Fruit fly (Drosophila melanogaster): ENCODE results near the gene 5PtaseI.

The 5PtaseI gene

dm6 chr3R:25009745-25010446 is 35.1 kb downstream of the 5PtaseI start:
- TF ChIP-seq CG1647 (GFP tag; optimal IDR thresholded peaks at IDR 0.05) (no peak), tna (GFP tag; IDR thresholded peaks at IDR 0.05; ENCODE audit: partially characterized antibody) (no peak), dan (GFP tag; IDR thresholded peaks at IDR 0.05) (no peak), Awh (GFP tag; IDR thresholded peaks at IDR 0.05) (no peak), Gsc (GFP tag; IDR thresholded peaks at IDR 0.05) (no peak), pb (GFP tag; optimal IDR thresholded peaks at IDR 0.05) (no peak), vnd (GFP tag; IDR thresholded peaks at IDR 0.05; ENCODE audit: partially characterized antibody) (no peak), nerfin-1 (tag; optimal IDR thresholded peaks at IDR 0.05) (no peak), Sry-β (GFP tag; optimal IDR thresholded peaks at IDR 0.05) (no peak), vvl (GFP tag; IDR thresholded peaks at IDR 0.05) (0 out of 2 replicates have a peak, but pooled peaks have one; percentile 27), CG4730 (GFP tag; IDR thresholded peaks at IDR 0.05) (no peak), trem (tag; optimal IDR thresholded peaks at IDR 0.05) (no peak), CG32767 (GFP tag; IDR thresholded peaks at IDR 0.05) (no peak), HLH3B (GFP tag; IDR thresholded peaks at IDR 0.05) (no peak), CG1603 (tag; optimal IDR thresholded peaks at IDR 0.05) (peak; percentile 27), sens (GFP tag) (peak; percentile 16), Fer3 (tag; optimal IDR thresholded peaks at IDR 0.05) (no peak), ci (GFP tag; IDR thresholded peaks at IDR 0.05) (peak; percentile 29; the same call in 1 of the 3 replicates), tll (GFP tag; optimal IDR thresholded peaks at IDR 0.05) (no peak), ken (GFP tag; IDR thresholded peaks at IDR 0.05) (no peak), row (GFP tag; IDR thresholded peaks at IDR 0.05) (peak; percentile 14; the same call in 1 of the 3 replicates), pfk (GFP tag; optimal IDR thresholded peaks at IDR 0.05) (no peak), CG15514 (GFP tag; optimal IDR thresholded peaks at IDR 0.05) (no peak), esg (GFP tag; conservative IDR thresholded peaks at IDR 0.05) (no peak), Dek (tag; optimal IDR thresholded peaks at IDR 0.05) (no peak), dmrt11E (tag; optimal IDR thresholded peaks at IDR 0.05) (peak; percentile 30), crp (GFP tag; optimal IDR thresholded peaks at IDR 0.05) (no peak), Poxn (GFP tag; IDR thresholded peaks at IDR 0.05) (no peak), nom (GFP tag; optimal IDR thresholded peaks at IDR 0.05) (peak; percentile 80), eve (GFP tag; optimal IDR thresholded peaks at IDR 0.05) (no peak), CHES-1-like (GFP tag; optimal IDR thresholded peaks at IDR 0.05) (no peak), CG10267 (tag; optimal IDR thresholded peaks at IDR 0.05) (no peak), lab (GFP tag; optimal IDR thresholded peaks at IDR 0.05) (no peak), Kr (GFP tag; optimal IDR thresholded peaks at IDR 0.05) (no peak), prd (optimal IDR thresholded peaks at IDR 0.05) (no peak), prd (GFP tag; IDR thresholded peaks at IDR 0.05) (peak; percentile 45; the same call in 1 of the 3 replicates), Mrtf (GFP tag; IDR thresholded peaks at IDR 0.05) (no peak), ap (GFP tag; IDR thresholded peaks at IDR 0.05) (no peak), CG14014 (GFP tag; IDR thresholded peaks at IDR 0.05) (no peak), CG18599 (GFP tag; optimal IDR thresholded peaks at IDR 0.05) (no peak), Drgx (GFP tag; IDR thresholded peaks at IDR 0.05) (peak; percentile 92), CG17328 (GFP tag; IDR thresholded peaks at IDR 0.05) (0 out of 2 replicates have a peak, but pooled peaks have one; percentile 26), aop (GFP tag; IDR thresholded peaks at IDR 0.05) (no peak), nmo (GFP tag; optimal IDR thresholded peaks at IDR 0.05) (peak; percentile 9), CG6272 (GFP tag; IDR thresholded peaks at IDR 0.05) (no peak), Fer2 (tag; optimal IDR thresholded peaks at IDR 0.05) (no peak), lmd (GFP tag; IDR thresholded peaks at IDR 0.05) (no peak), NFAT (GFP tag; IDR thresholded peaks at IDR 0.05) (no peak), CG10543 (GFP tag; optimal IDR thresholded peaks at IDR 0.05) (no peak), Lim3 (GFP tag; IDR thresholded peaks at IDR 0.05) (no peak)
